Fruit fly (Drosophila melanogaster): ENCODE data around the gene GluRS-m.

The GluRS-m gene

DNA sequence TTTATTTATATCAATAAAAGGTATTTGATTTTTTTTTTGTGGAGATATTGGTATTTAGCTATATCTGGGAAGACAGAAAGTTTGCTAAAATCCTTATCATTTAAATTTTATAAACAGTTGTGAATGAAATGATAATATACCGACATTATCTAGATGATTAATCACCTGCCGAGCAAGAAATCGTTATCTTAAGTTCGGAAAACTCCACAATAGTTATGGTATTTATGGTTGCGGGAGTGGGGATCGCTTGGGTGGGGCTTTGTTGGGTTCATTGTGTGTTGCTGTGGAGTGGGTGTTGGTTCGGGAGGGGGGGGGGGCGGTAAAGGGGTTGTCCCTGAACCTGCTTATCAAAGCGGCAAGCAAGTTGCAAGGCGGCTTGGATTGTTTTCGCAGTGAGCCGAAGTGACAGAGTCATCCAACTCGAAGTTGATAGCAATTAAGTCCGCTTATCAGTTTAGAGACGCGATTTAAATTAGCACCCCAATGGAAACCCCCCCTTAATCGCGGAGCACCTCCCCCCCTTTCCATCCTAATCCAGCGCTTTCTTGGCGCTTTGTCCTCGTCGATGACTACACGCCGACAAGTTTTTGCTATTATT is 24.7 kb downstream of the GluRS-m start:
- TF ChIP-seq rgr (GFP tag; optimal IDR thresholded peaks at IDR 0.05) (no peak), Rel (GFP tag; optimal IDR thresholded peaks at IDR 0.05) (no peak), Rel (tag; optimal IDR thresholded peaks at IDR 0.05) (peak; percentile 87)

DNA sequence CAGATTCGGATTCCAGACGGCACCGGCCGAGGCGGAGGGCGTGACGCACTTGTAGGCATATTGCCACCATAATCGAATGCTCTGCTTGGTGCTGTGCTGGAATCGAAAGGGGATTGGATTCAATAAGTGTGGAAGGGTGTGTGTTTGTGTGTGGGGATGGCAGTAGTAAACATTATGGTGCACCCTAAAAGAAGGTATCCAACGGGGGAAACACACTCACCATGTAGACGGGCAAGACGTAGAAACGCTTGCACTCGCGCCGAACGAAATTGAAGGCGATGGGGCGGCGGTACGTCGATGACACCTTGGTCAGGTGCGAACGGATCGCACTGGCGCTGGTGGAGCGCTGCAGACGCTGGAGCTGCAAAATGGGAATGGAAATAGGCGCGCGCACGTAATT is 25.7 kb downstream of the GluRS-m start:
- TF ChIP-seq Dif (GFP tag; optimal IDR thresholded peaks at IDR 0.05; ENCODE audit: partially characterized antibody) (no peak), CG32264 (GFP tag; optimal IDR thresholded peaks at IDR 0.05) (no peak), Rel (GFP tag; optimal IDR thresholded peaks at IDR 0.05) (no peak), Rel (tag; optimal IDR thresholded peaks at IDR 0.05) (peak; percentile 77), dsf (GFP tag; optimal IDR thresholded peaks at IDR 0.05; ENCODE audit: borderline replicate concordance) (no peak), Hr78 (GFP tag; optimal IDR thresholded peaks at IDR 0.05) (no peak), fru (GFP tag; optimal IDR thresholded peaks at IDR 0.05) (no peak), Abd-B (GFP tag; optimal IDR thresholded peaks at IDR 0.05) (no peak), woc (GFP tag; optimal IDR thresholded peaks at IDR 0.05) (no peak)

DNA sequence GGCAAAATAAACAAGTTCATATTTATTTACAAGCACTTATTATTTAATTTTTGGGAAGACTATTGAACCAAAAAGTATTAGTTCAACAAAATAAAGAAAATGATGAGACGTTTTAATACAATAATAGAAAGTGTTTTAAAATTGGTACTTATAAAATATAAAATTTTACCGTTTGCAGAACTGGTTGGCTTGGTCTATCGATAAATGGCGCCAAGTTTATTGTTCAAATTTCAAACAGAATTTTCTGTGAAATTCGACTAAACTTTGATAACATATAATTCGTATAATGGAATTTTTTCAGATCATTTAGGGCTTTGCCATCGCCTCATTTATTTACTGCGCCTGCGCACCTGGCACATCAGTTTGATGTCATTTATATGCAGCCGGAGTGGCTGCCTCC is 26.2 kb downstream of the GluRS-m start:
- TF ChIP-seq Mio (GFP tag; optimal IDR thresholded peaks at IDR 0.05) = no peak
- no peak for TF ChIP-seq OdsH (GFP tag; optimal IDR thresholded peaks at IDR 0.05)
- TF ChIP-seq Sp1 (GFP tag; optimal IDR thresholded peaks at IDR 0.05) = no peak
- no peak for TF ChIP-seq h (GFP tag; optimal IDR thresholded peaks at IDR 0.05)
- TF ChIP-seq Hr78 (GFP tag; optimal IDR thresholded peaks at IDR 0.05) = no peak
- TF ChIP-seq tai (GFP tag; optimal IDR thresholded peaks at IDR 0.05) = no peak

DNA sequence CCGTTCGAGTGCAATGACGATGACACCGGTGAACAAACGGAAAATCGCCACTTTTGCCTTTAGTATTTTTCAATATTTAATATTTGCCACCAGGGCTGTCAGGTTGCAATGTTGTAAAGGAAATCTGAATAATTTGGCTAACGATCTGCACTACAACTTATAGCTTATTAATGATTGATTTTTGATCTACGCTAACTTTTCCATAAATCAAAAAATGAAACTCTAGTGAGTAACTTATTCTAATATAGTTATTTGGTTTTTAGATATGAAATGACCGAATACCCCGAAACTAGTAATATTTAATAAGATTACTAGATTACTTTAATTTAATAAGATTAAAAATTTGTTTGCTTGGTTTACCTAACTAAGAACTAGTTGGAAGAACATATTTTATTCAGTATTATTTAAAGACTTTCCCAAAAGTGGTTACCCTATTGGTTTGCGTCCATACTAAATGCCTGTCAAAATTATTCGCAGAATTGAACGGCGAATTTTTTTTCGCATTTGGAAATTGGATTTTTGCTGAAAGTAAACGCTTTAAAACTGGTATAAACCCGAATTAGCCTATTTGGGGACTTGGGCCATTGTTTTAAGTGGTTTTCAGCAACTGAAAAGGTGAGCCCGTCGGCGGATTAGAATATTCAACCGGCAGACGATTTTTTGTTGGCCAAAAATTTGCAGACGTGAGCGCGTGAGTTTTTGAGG is 30.9 kb downstream of the GluRS-m start, which contains the start of the genes Agpat3 and RAF2:
Agpat3 (minus strand) TSS at position 78 of the 705 bp plus-strand sequence.
RAF2 (plus strand) TSS at position 448 of the 705 bp plus-strand sequence.
- TF ChIP-seq Rel (GFP tag; optimal IDR thresholded peaks at IDR 0.05) (no peak), Rel (tag; optimal IDR thresholded peaks at IDR 0.05) (no peak), pan (optimal IDR thresholded peaks at IDR 0.05) (no peak), HLH106 (tag; optimal IDR thresholded peaks at IDR 0.05) (peak; percentile 68), ey (GFP tag; optimal IDR thresholded peaks at IDR 0.05) (peak; percentile 26), jim (GFP tag; optimal IDR thresholded peaks at IDR 0.05) (peak; percentile 67), woc (GFP tag; optimal IDR thresholded peaks at IDR 0.05) (peak; percentile 3), psq (GFP tag; optimal IDR thresholded peaks at IDR 0.05) (peak; percentile 10), GATAd (GFP tag; optimal IDR thresholded peaks at IDR 0.05) (no peak), Hr83 (GFP tag; optimal IDR thresholded peaks at IDR 0.05; ENCODE audit: poor library complexity, severe bottlenecking) (peak; percentile 55), foxo (GFP tag; optimal IDR thresholded peaks at IDR 0.05) (peak in 1 of 2 experiments; percentile 46), Sp1 (GFP tag; optimal IDR thresholded peaks at IDR 0.05) (peak; percentile 8)

DNA sequence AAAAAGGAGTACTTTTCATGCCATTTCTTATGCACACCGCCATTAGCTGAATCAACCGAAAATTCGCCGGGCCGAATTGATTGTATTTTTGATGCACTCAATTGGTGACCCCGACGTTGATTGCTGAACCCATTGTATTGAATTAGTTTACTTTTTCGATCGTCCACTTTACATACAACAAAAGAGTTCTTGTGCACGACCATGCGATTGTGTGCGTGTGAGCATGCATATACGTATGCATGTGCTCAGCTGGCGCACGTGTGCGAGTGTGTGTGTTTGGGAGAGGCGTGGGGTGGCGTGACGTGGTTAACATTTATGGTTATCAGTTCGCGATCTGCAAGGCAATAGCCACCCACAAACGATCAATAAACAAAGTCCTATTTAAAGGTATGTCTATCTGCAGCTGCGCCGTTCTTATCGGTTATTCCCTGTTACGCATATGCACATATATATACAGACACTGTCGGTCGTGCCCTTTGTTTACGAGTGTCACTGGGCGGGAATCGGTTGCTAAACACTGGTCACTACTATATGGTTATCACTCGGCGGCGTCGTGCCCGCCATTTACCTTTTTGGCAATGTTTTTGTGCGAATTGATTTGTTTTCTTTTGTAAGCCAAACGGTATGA is 31.6 kb downstream of the GluRS-m start:
- TF ChIP-seq fru (GFP tag; optimal IDR thresholded peaks at IDR 0.05) (no peak), jim (GFP tag; optimal IDR thresholded peaks at IDR 0.05) (no peak), Mio (GFP tag; optimal IDR thresholded peaks at IDR 0.05) (no peak), OdsH (GFP tag; optimal IDR thresholded peaks at IDR 0.05) (peak; percentile 43), usp (GFP tag; optimal IDR thresholded peaks at IDR 0.05) (no peak), dmrt93B (GFP tag; optimal IDR thresholded peaks at IDR 0.05) (no peak), woc (GFP tag; optimal IDR thresholded peaks at IDR 0.05) (peak; percentile 0), sage (GFP tag; optimal IDR thresholded peaks at IDR 0.05) (no peak), Hr83 (GFP tag; optimal IDR thresholded peaks at IDR 0.05; ENCODE audit: poor library complexity, severe bottlenecking) (no peak), GATAd (GFP tag; optimal IDR thresholded peaks at IDR 0.05) (no peak), Myc (optimal IDR thresholded peaks at IDR 0.05) (no peak), tai (GFP tag; optimal IDR thresholded peaks at IDR 0.05) (no peak), h (GFP tag; optimal IDR thresholded peaks at IDR 0.05) (peak; percentile 66), Sp1 (GFP tag; optimal IDR thresholded peaks at IDR 0.05) (peak; percentile 14), lola (GFP tag; optimal IDR thresholded peaks at IDR 0.05) (no peak), HLH106 (tag; optimal IDR thresholded peaks at IDR 0.05) (no peak), sv (GFP tag; optimal IDR thresholded peaks at IDR 0.05) (no peak), br (GFP tag; optimal IDR thresholded peaks at IDR 0.05) (peak; percentile 2), psq (GFP tag; optimal IDR thresholded peaks at IDR 0.05) (no peak), ey (GFP tag; optimal IDR thresholded peaks at IDR 0.05) (no peak), Jra (GFP tag; optimal IDR thresholded peaks at IDR 0.05) (no peak), dl (GFP tag; optimal IDR thresholded peaks at IDR 0.05; ENCODE audit: insufficient read depth in 1 of 2, partially characterized antibody in 2 of 2) (no peak), Dfd (GFP tag; optimal IDR thresholded peaks at IDR 0.05) (no peak), brk (GFP tag; optimal IDR thresholded peaks at IDR 0.05) (no peak), dsf (GFP tag; optimal IDR thresholded peaks at IDR 0.05; ENCODE audit: borderline replicate concordance) (no peak), Hr78 (GFP tag; optimal IDR thresholded peaks at IDR 0.05) (no peak), CrebA (GFP tag; optimal IDR thresholded peaks at IDR 0.05; ENCODE audit: borderline replicate concordance) (peak; percentile 87), CG9705 (GFP tag; optimal IDR thresholded peaks at IDR 0.05) (no peak), Rel (GFP tag; optimal IDR thresholded peaks at IDR 0.05) (peak; percentile 3), Rel (tag; optimal IDR thresholded peaks at IDR 0.05) (peak; percentile 62), Vsx2 (GFP tag; optimal IDR thresholded peaks at IDR 0.05; ENCODE audit: partially characterized antibody) (no peak)

Data from whole organism, wandering third instar larva.